Worm (Caenorhabditis elegans) whole organism, L3 larva: ENCODE results near the gene aaim-1.

ENCODE experiments used
- aly-2 ChIP-seq: fragments of 150-350 bp; optimal IDR thresholded peaks from 2 replicates; lab custom pipeline; 2014; ENCODE audit warnings: missing biosample characterization, missing genetic modification characterization
- egl-27 ChIP-seq: sonication (generic microtip); optimal IDR thresholded peaks from 4 replicates; lab custom pipeline; 2017; ENCODE audit warnings: missing biosample characterization, missing genetic modification reagents, missing genetic modification characterization
- unc-62 ChIP-seq: fragments of 150-350 bp; sonication (generic microtip); optimal IDR thresholded peaks from 4 replicates; lab custom pipeline; 2014; ENCODE audit warnings: missing biosample characterization, missing genetic modification reagents, missing genetic modification characterization

- TF ChIP-seq egl-27 (tag; lab: Kevin White, UChicago) (no peak), unc-62 (GFP tag; lab: Kevin White, UChicago) (no peak), aly-2 (tag; lab: Kevin White, UChicago) (no peak)
Observed at ce11 chrX:6542692-6543091, 19.5 kb downstream of the aaim-1 start, which contains the start of gene T14E8.2.
